Worm (Caenorhabditis elegans): Measurements from ENCODE around the gene frpr-11.

ce11 chrV:8956387-8957095 lies 49.5 kb downstream of the frpr-11 start, which contains the start of gene ttc-17:
- TF ChIP-seq lin-39 (tag; optimal IDR thresholded peaks at IDR 0.05) (no peak), nhr-28 (tag; optimal IDR thresholded peaks at IDR 0.05) (no peak), zag-1 (tag; optimal IDR thresholded peaks at IDR 0.05) (no peak), skn-1 (tag; optimal IDR thresholded peaks at IDR 0.05) (no peak), pqm-1 (tag; optimal IDR thresholded peaks at IDR 0.05) (no peak), fkh-10 (GFP tag; optimal IDR thresholded peaks at IDR 0.05) (no peak), nfya-1 (tag; optimal IDR thresholded peaks at IDR 0.05; ENCODE audit: insufficient read depth) (no peak), sea-2 (GFP tag; optimal IDR thresholded peaks at IDR 0.05) (no peak), nhr-11 (tag; optimal IDR thresholded peaks at IDR 0.05) (no peak), nhr-67 (tag; optimal IDR thresholded peaks at IDR 0.05) (no peak), nhr-237 (tag; optimal IDR thresholded peaks at IDR 0.05) (no peak), lin-15B (tag; optimal IDR thresholded peaks at IDR 0.05) (no peak), nhr-12 (tag; optimal IDR thresholded peaks at IDR 0.05) (no peak)
